Worm (Caenorhabditis elegans) whole organism, L4 larva: ENCODE results near the gene ZK822.10.

Source experiments
- D1046.2 ChIP-seq: fragments of 200-800 bp; sonication (Bioruptor generic); IDR thresholded peaks from 2 replicates; pipeline ENCODE4 v1.3.6; 2022; ENCODE audit warnings: missing genetic modification characterization, missing compliant biosample characterization
- Y105C5A.15 ChIP-seq: fragments of 200-800 bp; sonication (Bioruptor generic); IDR thresholded peaks from 2 replicates; pipeline ENCODE4 v1.3.6; 2022; ENCODE audit warnings: missing genetic modification characterization, missing compliant biosample characterization
- Y48G9A.11 ChIP-seq: fragments of 200-800 bp; sonication (Bioruptor generic); IDR thresholded peaks from 2 replicates; pipeline ENCODE4 v1.3.6; 2022; ENCODE audit warnings: missing genetic modification reagents, missing genetic modification characterization, missing compliant biosample characterization
- Y75B8A.6 ChIP-seq: fragments of 200-800 bp; sonication (Bioruptor generic); IDR thresholded peaks from 2 replicates; pipeline ENCODE4 v1.3.6; 2022; ENCODE audit warnings: missing genetic modification reagents, missing genetic modification characterization, missing compliant biosample characterization
- ZK337.2 ChIP-seq: fragments of 200-800 bp; sonication (Bioruptor generic); IDR thresholded peaks from 2 replicates; pipeline ENCODE4 v1.3.6; 2022; ENCODE audit warnings: missing genetic modification reagents, missing genetic modification characterization, missing compliant biosample characterization
- aha-1 ChIP-seq: fragments of 150-350 bp; peaks from one replicate; lab custom pipeline; 2014; ENCODE audit warnings: missing biosample characterization, missing genetic modification characterization
- aly-2 ChIP-seq: sonication (generic microtip); optimal IDR thresholded peaks from 2 replicates; lab custom pipeline; 2018; ENCODE audit warnings: missing biosample characterization, missing genetic modification characterization
- ama-1 ChIP-seq: fragments of 150-350 bp; optimal IDR thresholded peaks from 2 replicates; lab custom pipeline; 2014; ENCODE audit warnings: inconsistent platforms, mixed read lengths
- ceh-44 ChIP-seq: fragments of 200-800 bp; sonication (Bioruptor generic); IDR thresholded peaks from 2 replicates; pipeline ENCODE4 v1.3.6; 2022; ENCODE audit warnings: missing genetic modification reagents, missing genetic modification characterization, missing compliant biosample characterization
- daf-16 ChIP-seq, 3 experiments: sonication (generic microtip); optimal IDR thresholded peaks; 2 replicates each; lab custom pipeline; 2016 to 2017; ENCODE audit warnings: missing genetic modification characterization in 3 of 3, missing genetic modification reagents in 3 of 3, mild to moderate bottlenecking in 2 of 3, missing compliant biosample characterization in 2 of 3, missing biosample characterization in 1 of 3, moderate library complexity in 1 of 3
- daf-19 ChIP-seq: fragments of 200-800 bp; sonication (Bioruptor generic); conservative IDR thresholded peaks from 2 replicates; pipeline ENCODE4 v1.3.6; 2022; ENCODE audit warnings: missing genetic modification characterization, missing compliant biosample characterization
- dmd-8 ChIP-seq: fragments of 200-800 bp; sonication (Bioruptor generic); IDR thresholded peaks from 2 replicates; pipeline ENCODE4 v1.3.6; 2022; ENCODE audit warnings: missing genetic modification characterization, missing compliant biosample characterization
- dpl-1 ChIP-seq: fragments of 150-350 bp; optimal IDR thresholded peaks from 2 replicates; lab custom pipeline; 2014; ENCODE audit warnings: missing biosample characterization, missing genetic modification reagents, missing genetic modification characterization
- dve-1 ChIP-seq: sonication (generic microtip); optimal IDR thresholded peaks from 2 replicates; lab custom pipeline; 2017; ENCODE audit warnings: antibody characterized with exemption, mild to moderate bottlenecking, missing genetic modification characterization, missing compliant biosample characterization; ENCODE audit not compliant: insufficient read depth
- egl-27 ChIP-seq: sonication (generic microtip); optimal IDR thresholded peaks from 3 replicates; lab custom pipeline; 2017; ENCODE audit warnings: missing biosample characterization, missing genetic modification reagents, missing genetic modification characterization
- gei-8 ChIP-seq: fragments of 200-800 bp; sonication (Bioruptor generic); optimal IDR thresholded peaks from 2 replicates; lab custom pipeline; 2018; ENCODE audit warnings: mild to moderate bottlenecking, missing genetic modification characterization, missing compliant biosample characterization
- hif-1 ChIP-seq, 2 experiments: sonication (generic microtip); optimal IDR thresholded peaks; 2 replicates each; lab custom pipeline; 2016 to 2017; ENCODE audit warnings: missing compliant biosample characterization in 2 of 2, missing genetic modification characterization in 2 of 2, missing genetic modification reagents in 2 of 2, missing genotype in 2 of 2, mild to moderate bottlenecking in 1 of 2
- hlh-11 ChIP-seq: fragments of 200-800 bp; sonication (Bioruptor generic); optimal IDR thresholded peaks from 2 replicates; lab custom pipeline; 2018; ENCODE audit warnings: mild to moderate bottlenecking, missing genetic modification characterization, missing compliant biosample characterization
- hmg-1.1 ChIP-seq: fragments of 200-800 bp; sonication (Bioruptor generic); IDR thresholded peaks from 2 replicates; pipeline ENCODE4 v1.3.6; 2022; ENCODE audit warnings: missing genetic modification reagents, missing genetic modification characterization, missing compliant biosample characterization
- lin-1 ChIP-seq: fragments of 200-800 bp; sonication (Bioruptor generic); IDR thresholded peaks from 2 replicates; pipeline ENCODE4 v1.3.6; 2022; ENCODE audit warnings: missing genetic modification reagents, missing genetic modification characterization, missing compliant biosample characterization
- lin-38 ChIP-seq: fragments of 200-800 bp; sonication (Bioruptor generic); IDR thresholded peaks from 2 replicates; pipeline ENCODE4 v1.3.6; 2022; ENCODE audit warnings: missing genetic modification reagents, missing genetic modification characterization, missing compliant biosample characterization
- lin-39 ChIP-seq: fragments of 150-350 bp; optimal IDR thresholded peaks from 2 replicates; lab custom pipeline; 2014; ENCODE audit warnings: missing biosample characterization, missing genetic modification reagents, missing genetic modification characterization
- madf-5 ChIP-seq, 2 experiments: fragments of 200-800 bp; sonication (Bioruptor generic); IDR thresholded peaks; 2 replicates each; pipeline ENCODE4 v1.3.6; 2022; ENCODE audit warnings: missing compliant biosample characterization in 2 of 2, missing genetic modification characterization in 2 of 2
- madf-9 ChIP-seq: fragments of 200-800 bp; sonication (Bioruptor generic); conservative IDR thresholded peaks from 2 replicates; pipeline ENCODE4 v1.3.6; 2022; ENCODE audit warnings: missing genetic modification reagents, missing genetic modification characterization, missing compliant biosample characterization
- mdl-1 ChIP-seq, 2 experiments: fragments of 150-350 bp in 1 of 2; sonication (generic microtip) in 1 of 2; optimal IDR thresholded peaks; 2 replicates each; lab custom pipeline; 2014 to 2017; ENCODE audit warnings: missing biosample characterization in 2 of 2, missing genetic modification characterization in 2 of 2
- mep-1 ChIP-seq: fragments of 150-350 bp; sonication (generic microtip); optimal IDR thresholded peaks from 3 replicates; lab custom pipeline; 2014; ENCODE audit warnings: missing biosample characterization, missing genetic modification characterization
- mes-2 ChIP-seq: sonication (generic microtip); optimal IDR thresholded peaks from 2 replicates; lab custom pipeline; 2016; ENCODE audit warnings: missing genotype, mild to moderate bottlenecking, missing genetic modification characterization, missing compliant biosample characterization; ENCODE audit not compliant: poor library complexity, severe bottlenecking
- mxl-3 ChIP-seq: fragments of 200-800 bp; sonication (Bioruptor generic); optimal IDR thresholded peaks from 2 replicates; lab custom pipeline; 2018; ENCODE audit warnings: mild to moderate bottlenecking, missing genetic modification characterization, missing compliant biosample characterization
- nhr-102 ChIP-seq: sonication (generic microtip); optimal IDR thresholded peaks from 2 replicates; lab custom pipeline; 2016; ENCODE audit warnings: mild to moderate bottlenecking, missing genetic modification characterization, moderate library complexity, missing compliant biosample characterization
- nhr-28 ChIP-seq: fragments of 150-350 bp; optimal IDR thresholded peaks from 2 replicates; lab custom pipeline; 2014; ENCODE audit warnings: missing biosample characterization, missing genetic modification characterization
- nhr-41 ChIP-seq: fragments of 200-800 bp; sonication (Bioruptor generic); IDR thresholded peaks from 2 replicates; pipeline ENCODE4 v1.3.6; 2022; ENCODE audit warnings: missing genetic modification reagents, missing genetic modification characterization, missing compliant biosample characterization
- nhr-42 ChIP-seq: fragments of 200-800 bp; sonication (Bioruptor generic); IDR thresholded peaks from 2 replicates; pipeline ENCODE4 v1.3.6; 2022; ENCODE audit warnings: missing genetic modification characterization, missing compliant biosample characterization
- nhr-48 ChIP-seq: sonication (generic microtip); optimal IDR thresholded peaks from 2 replicates; lab custom pipeline; 2016; ENCODE audit warnings: mild to moderate bottlenecking, missing genetic modification characterization, missing compliant biosample characterization
- nhr-6 ChIP-seq: fragments of 150-350 bp; optimal IDR thresholded peaks from 2 replicates; lab custom pipeline; 2014; ENCODE audit warnings: missing biosample characterization, missing genetic modification characterization
- nhr-77 ChIP-seq: fragments of 150-350 bp; optimal IDR thresholded peaks from 2 replicates; lab custom pipeline; 2014; ENCODE audit warnings: missing biosample characterization, missing genetic modification characterization
- pha-4 ChIP-seq, 2 experiments: fragments of 150-350 bp in 1 of 2; fragments of 200-800 bp in 1 of 2; sonication (Bioruptor generic) in 1 of 2; IDR thresholded peaks in 1 of 2; optimal IDR thresholded peaks in 1 of 2; 2 replicates each; pipeline versions ENCODE4 v1.3.6 to Lab custom; 2014 to 2022; ENCODE audit warnings: missing genetic modification characterization in 2 of 2, missing genetic modification reagents in 2 of 2, missing biosample characterization in 1 of 2, missing compliant biosample characterization in 1 of 2
- php-3 ChIP-seq: fragments of 200-800 bp; sonication (Bioruptor generic); IDR thresholded peaks from 2 replicates; pipeline ENCODE4 v1.3.6; 2022; ENCODE audit warnings: missing genetic modification reagents, missing genetic modification characterization, missing compliant biosample characterization
- pqm-1 ChIP-seq: sonication (generic microtip); optimal IDR thresholded peaks from 2 replicates; lab custom pipeline; 2017; ENCODE audit warnings: missing biosample characterization, missing genetic modification characterization
- saeg-2 ChIP-seq: fragments of 200-800 bp; sonication (Bioruptor generic); IDR thresholded peaks from 2 replicates; pipeline ENCODE4 v1.3.6; 2022; ENCODE audit warnings: missing genetic modification reagents, missing genetic modification characterization, missing compliant biosample characterization
- set-16 ChIP-seq: fragments of 200-800 bp; sonication (Bioruptor generic); IDR thresholded peaks from 2 replicates; pipeline ENCODE4 v1.3.6; 2022; ENCODE audit warnings: missing genetic modification reagents, missing genetic modification characterization, missing compliant biosample characterization
- snpc-1.2 ChIP-seq: fragments of 200-800 bp; sonication (Bioruptor generic); IDR thresholded peaks from 2 replicates; pipeline ENCODE4 v1.3.6; 2022; ENCODE audit warnings: missing genetic modification reagents, missing genetic modification characterization, missing compliant biosample characterization
- spr-3 ChIP-seq: fragments of 200-800 bp; sonication (Bioruptor generic); optimal IDR thresholded peaks from 2 replicates; lab custom pipeline; 2018; ENCODE audit warnings: mild to moderate bottlenecking, missing genetic modification characterization, missing compliant biosample characterization
- tra-1 ChIP-seq: fragments of 200-800 bp; sonication (Bioruptor generic); IDR thresholded peaks from 2 replicates; pipeline ENCODE4 v1.3.6; 2022; ENCODE audit warnings: missing genetic modification reagents, missing genetic modification characterization, missing compliant biosample characterization
- unc-39 ChIP-seq: sonication (generic microtip); optimal IDR thresholded peaks from 2 replicates; lab custom pipeline; 2017; ENCODE audit warnings: missing biosample characterization, missing genetic modification characterization
- unc-62 ChIP-seq, 3 experiments: fragments of 150-350 bp in 1 of 3; sonication (generic microtip); optimal IDR thresholded peaks in 2 of 3; peaks in 1 of 3; 1 replicate in 1 of 3; 2 replicates in 2 of 3; lab custom pipeline; 2014 to 2017; ENCODE audit warnings: missing biosample characterization in 3 of 3, missing genetic modification characterization in 3 of 3, missing genetic modification reagents in 3 of 3, missing genotype in 1 of 3
- zfp-3 ChIP-seq: fragments of 200-800 bp; sonication (Bioruptor generic); conservative IDR thresholded peaks from 2 replicates; pipeline ENCODE4 v1.3.6; 2022; ENCODE audit warnings: missing genetic modification reagents, missing genetic modification characterization, missing compliant biosample characterization
- zip-2 ChIP-seq: fragments of 150-350 bp; optimal IDR thresholded peaks from 2 replicates; lab custom pipeline; 2014; ENCODE audit warnings: missing biosample characterization, missing genetic modification characterization
- ztf-7 ChIP-seq: fragments of 150-350 bp; optimal IDR thresholded peaks from 2 replicates; lab custom pipeline; 2014; ENCODE audit warnings: missing biosample characterization, missing genetic modification characterization

Gene ZK822.10

DNA sequence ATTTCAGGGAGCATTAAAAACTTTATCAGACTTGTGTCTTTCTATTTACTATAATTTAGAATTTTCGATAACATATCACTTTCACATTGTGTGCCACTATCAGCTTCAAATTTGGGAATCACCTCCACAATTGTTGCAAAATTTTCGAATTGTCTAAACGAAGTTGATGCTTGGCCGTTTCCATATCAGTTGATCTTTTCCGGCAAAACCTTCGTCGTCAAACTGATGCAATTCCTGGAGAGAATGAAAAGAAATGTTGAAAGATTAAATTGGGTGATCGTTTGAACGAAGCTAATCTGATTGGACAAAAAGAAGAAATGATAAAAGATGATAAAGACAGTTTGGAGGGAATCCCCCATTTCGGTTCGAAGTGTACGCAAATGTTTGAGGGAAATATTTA, 38.7 kb downstream of the ZK822.10 start (continued):
- no peak for TF ChIP-seq nhr-42 (GFP tag; lab: Robert Waterston, UW)
- TF ChIP-seq lin-39 (tag; lab: Kevin White, UChicago) = no peak
- peak; percentile 75 for TF ChIP-seq nhr-28 (tag; lab: Kevin White, UChicago)
- peak; percentile 34 to 76 for TF ChIP-seq mdl-1 (tag; optimal IDR thresholded peaks at IDR 0.05; lab: Kevin White, UChicago)
- TF ChIP-seq gei-8 (GFP tag; lab: Kevin White, UChicago) = peak; percentile 81
- peak; percentile 90 for TF ChIP-seq pqm-1 (tag; lab: Kevin White, UChicago)
- peak; percentile 95 for TF ChIP-seq aha-1 (tag; lab: Kevin White, UChicago)
- peak; percentile 42; the same call in 1 of the 2 replicates for TF ChIP-seq pha-4 (GFP tag; IDR thresholded peaks at IDR 0.05; lab: Robert Waterston, UW)
- no peak for TF ChIP-seq pha-4 (tag; optimal IDR thresholded peaks at IDR 0.05; lab: Kevin White, UChicago)
- TF ChIP-seq hlh-11 (tag; lab: Kevin White, UChicago) = peak; percentile 82
- TF ChIP-seq Y75B8A.6 (GFP tag; lab: Robert Waterston, UW) = peak; percentile 69; the same call in 1 of the 2 replicates
- TF ChIP-seq snpc-1.2 (GFP tag; lab: Robert Waterston, UW) = no peak
- TF ChIP-seq zfp-3 = peak; percentile 69; the same call in 1 of the 2 replicates
- TF ChIP-seq daf-16 (GFP tag; optimal IDR thresholded peaks at IDR 0.05; lab: Kevin White, UChicago) = peak in 1 of 2 experiments; percentile 73
- TF ChIP-seq daf-16 (tag; optimal IDR thresholded peaks at IDR 0.05; lab: Kevin White, UChicago) = peak; percentile 92
- TF ChIP-seq nhr-6 (tag; lab: Kevin White, UChicago) = no peak
- TF ChIP-seq dve-1 = peak; percentile 84
- TF ChIP-seq spr-3 = peak; percentile 76
- TF ChIP-seq mep-1 (tag; lab: Kevin White, UChicago) = peak; percentile 86
- no peak for TF ChIP-seq Y105C5A.15 (GFP tag; lab: Robert Waterston, UW)
- no peak for TF ChIP-seq aly-2 (tag; lab: Kevin White, UChicago)
- TF ChIP-seq mes-2 (tag; lab: Kevin White, UChicago) = peak; percentile 65
- TF ChIP-seq nhr-48 (tag; lab: Kevin White, UChicago) = peak; percentile 86
- TF ChIP-seq ama-1 (lab: Kevin White, UChicago) = peak; percentile 55
- TF ChIP-seq dpl-1 = no peak
- no peak for TF ChIP-seq madf-9 (GFP tag; lab: Robert Waterston, UW)
- peak; percentile 93 for TF ChIP-seq lin-1 (GFP tag; lab: Robert Waterston, UW)
- TF ChIP-seq hif-1 (tag; optimal IDR thresholded peaks at IDR 0.05; lab: Kevin White, UChicago) = peak in 1 of 2 experiments; percentile 2
- peak; percentile 15; the same call in 1 of the 2 replicates for TF ChIP-seq hmg-1.1
- TF ChIP-seq Y48G9A.11 (GFP tag; lab: Robert Waterston, UW) = peak; percentile 7; the same call in 1 of the 2 replicates
- no peak for TF ChIP-seq ztf-7
- peak; percentile 46 for TF ChIP-seq lin-38 (GFP tag; lab: Robert Waterston, UW)
- no peak for TF ChIP-seq madf-5 (GFP tag; IDR thresholded peaks at IDR 0.05; lab: Robert Waterston, UW)
- 0 out of 2 replicates have a peak, but pooled peaks have one; percentile 34 for TF ChIP-seq php-3 (GFP tag; lab: Robert Waterston, UW)
- TF ChIP-seq nhr-77 (tag; lab: Kevin White, UChicago) = peak; percentile 60

DNA sequence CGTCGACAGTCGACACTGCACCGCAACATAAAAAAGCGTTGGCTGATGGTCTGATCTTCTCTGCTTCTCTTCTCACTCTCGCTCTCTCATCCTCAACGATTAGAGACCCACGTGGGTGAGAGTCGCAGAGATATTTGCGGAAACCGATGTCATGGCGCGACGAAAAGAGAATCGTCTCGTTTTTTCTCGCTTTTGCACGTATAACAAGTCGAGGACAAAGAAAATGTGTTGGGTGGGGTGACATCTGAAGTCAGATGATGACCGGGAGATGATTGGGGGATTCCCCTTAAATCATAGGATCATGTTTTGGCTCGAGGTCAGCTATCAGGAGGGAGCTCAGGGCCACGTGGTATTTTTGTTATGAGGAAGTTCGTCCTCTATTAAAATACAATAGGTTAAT, 39.5 kb downstream of the ZK822.10 start:
- TF ChIP-seq nhr-102 (peak; percentile 80), tra-1 (GFP tag; lab: Robert Waterston, UW) (peak; percentile 94), dmd-8 (GFP tag; lab: Robert Waterston, UW) (no peak), mes-2 (tag; lab: Kevin White, UChicago) (peak; percentile 62), dve-1 (peak; percentile 94), ceh-44 (no peak), nhr-41 (no peak), saeg-2 (GFP tag; lab: Robert Waterston, UW) (peak; percentile 89), daf-19 (GFP tag; lab: Robert Waterston, UW) (no peak), aly-2 (tag; lab: Kevin White, UChicago) (no peak), mdl-1 (tag; optimal IDR thresholded peaks at IDR 0.05; lab: Kevin White, UChicago) (peak; percentile 100), egl-27 (tag; lab: Kevin White, UChicago) (no peak), unc-39 (no peak), mxl-3 (GFP tag; lab: Kevin White, UChicago) (peak; percentile 99), php-3 (GFP tag; lab: Robert Waterston, UW) (peak; percentile 65), set-16 (GFP tag; lab: Robert Waterston, UW) (peak; percentile 80), ZK337.2 (GFP tag; lab: Robert Waterston, UW) (no peak), D1046.2 (GFP tag; lab: Robert Waterston, UW) (peak; percentile 14; the same call in 1 of the 2 replicates), mep-1 (tag; lab: Kevin White, UChicago) (peak; percentile 90), unc-62 (GFP tag; optimal IDR thresholded peaks at IDR 0.05 in 1 of 2; lab: Kevin White, UChicago) (peak in 1 of 2 experiments; percentile 100), unc-62 (tag; optimal IDR thresholded peaks at IDR 0.05; lab: Kevin White, UChicago) (no peak), zip-2 (tag; lab: Kevin White, UChicago) (no peak), hif-1 (tag; optimal IDR thresholded peaks at IDR 0.05; lab: Kevin White, UChicago) (peak; percentile 90 to 99)
